Worm (Caenorhabditis elegans) whole organism, L1 larva: ENCODE data around the gene eral-1.
A peak's percentile ranks its signal among the peaks of the same experiment; 100 is the strongest.

Experiments
- C16A3.4 ChIP-seq: fragments of 150-350 bp; optimal IDR thresholded peaks from 2 replicates; lab custom pipeline; 2014; ENCODE audit warnings: missing biosample characterization, missing genetic modification characterization
- aha-1 ChIP-seq: fragments of 150-350 bp; optimal IDR thresholded peaks from 2 replicates; lab custom pipeline; 2014; ENCODE audit warnings: missing biosample characterization, missing genetic modification characterization
- alr-1 ChIP-seq: fragments of 200-800 bp; sonication (Bioruptor generic); optimal IDR thresholded peaks from 2 replicates; lab custom pipeline; 2018; ENCODE audit warnings: borderline replicate concordance, mild to moderate bottlenecking, missing genetic modification characterization, missing compliant biosample characterization
- aly-2 ChIP-seq: fragments of 150-350 bp; optimal IDR thresholded peaks from 2 replicates; lab custom pipeline; 2014; ENCODE audit warnings: missing biosample characterization, missing genetic modification characterization
- ceh-63 ChIP-seq: fragments of 200-800 bp; sonication (Bioruptor generic); optimal IDR thresholded peaks from 2 replicates; lab custom pipeline; 2018; ENCODE audit warnings: mild to moderate bottlenecking, missing genetic modification characterization, missing compliant biosample characterization
- ceh-8 ChIP-seq: fragments of 200-800 bp; sonication (Bioruptor generic); optimal IDR thresholded peaks from 2 replicates; lab custom pipeline; 2018; ENCODE audit warnings: mild to moderate bottlenecking, missing genetic modification characterization, moderate library complexity, missing compliant biosample characterization
- ceh-82 ChIP-seq, 3 experiments: fragments of 150-350 bp in 1 of 3; sonication (generic microtip) in 2 of 3; optimal IDR thresholded peaks; 2 replicates each; lab custom pipeline; 2014 to 2017; ENCODE audit warnings: missing biosample characterization in 3 of 3, missing genetic modification characterization in 3 of 3
- ceh-88 ChIP-seq: fragments of 200-800 bp; sonication (Bioruptor generic); IDR thresholded peaks from 2 replicates; pipeline ENCODE4 v1.3.6; 2022; ENCODE audit warnings: missing genetic modification characterization, missing compliant biosample characterization
- ces-1 ChIP-seq: fragments of 150-350 bp; optimal IDR thresholded peaks from 2 replicates; lab custom pipeline; 2014; ENCODE audit warnings: missing biosample characterization, missing genetic modification reagents, missing genetic modification characterization
- dsc-1 ChIP-seq: sonication (generic microtip); optimal IDR thresholded peaks from 2 replicates; lab custom pipeline; 2016; ENCODE audit warnings: mild to moderate bottlenecking, missing genetic modification characterization, missing compliant biosample characterization
- efl-3 ChIP-seq: fragments of 200-800 bp; sonication (Bioruptor generic); optimal IDR thresholded peaks from 2 replicates; lab custom pipeline; 2018; ENCODE audit warnings: mild to moderate bottlenecking, missing genetic modification characterization, missing compliant biosample characterization
- egl-27 ChIP-seq, 2 experiments: fragments of 150-350 bp in 1 of 2; sonication (generic microtip); optimal IDR thresholded peaks; 3 replicates each; lab custom pipeline; 2017 to 2018; ENCODE audit warnings: missing biosample characterization in 2 of 2, missing genetic modification characterization in 2 of 2, missing genetic modification reagents in 2 of 2
- elt-2 ChIP-seq: sonication (generic microtip); optimal IDR thresholded peaks from 2 replicates; lab custom pipeline; 2016; ENCODE audit warnings: missing genetic modification characterization, mild to moderate bottlenecking, inconsistent platforms, missing compliant biosample characterization, missing genetic modification reagents
- fkh-4 ChIP-seq: sonication (generic microtip); optimal IDR thresholded peaks from 2 replicates; lab custom pipeline; 2016; ENCODE audit warnings: missing compliant biosample characterization, missing genetic modification characterization, borderline replicate concordance
- fkh-8 ChIP-seq: sonication (generic microtip); optimal IDR thresholded peaks from 2 replicates; lab custom pipeline; 2016; ENCODE audit warnings: mild to moderate bottlenecking, missing genetic modification characterization, missing compliant biosample characterization
- fos-1 ChIP-seq: fragments of 150-350 bp; optimal IDR thresholded peaks from 2 replicates; lab custom pipeline; 2014; ENCODE audit warnings: missing biosample characterization, missing genetic modification characterization
- hlh-4 ChIP-seq: sonication (generic microtip); optimal IDR thresholded peaks from 2 replicates; lab custom pipeline; 2016; ENCODE audit warnings: mild to moderate bottlenecking, missing genetic modification characterization, missing compliant biosample characterization
- hpl-2 ChIP-seq: fragments of 150-350 bp; optimal IDR thresholded peaks from 2 replicates; lab custom pipeline; 2014; ENCODE audit warnings: missing biosample characterization, missing genetic modification reagents, missing genetic modification characterization
- irx-1 ChIP-seq: sonication (generic microtip); optimal IDR thresholded peaks from 2 replicates; lab custom pipeline; 2016; ENCODE audit warnings: missing genetic modification characterization, missing compliant biosample characterization
- isw-1 ChIP-seq: fragments of 200-800 bp; sonication (Bioruptor generic); IDR thresholded peaks from 2 replicates; pipeline ENCODE4 v1.3.6; 2022; ENCODE audit warnings: missing genetic modification characterization, missing compliant biosample characterization
- jun-1 ChIP-seq: fragments of 150-350 bp; optimal IDR thresholded peaks from 2 replicates; lab custom pipeline; 2014; ENCODE audit warnings: missing biosample characterization, missing genetic modification reagents, missing genetic modification characterization
- lin-14 ChIP-seq: fragments of 200-800 bp; sonication (Bioruptor generic); optimal IDR thresholded peaks from 2 replicates; lab custom pipeline; 2018; ENCODE audit warnings: mild to moderate bottlenecking, missing genetic modification characterization, moderate library complexity, missing compliant biosample characterization
- lin-15B ChIP-seq: fragments of 150-350 bp; sonication (generic microtip); optimal IDR thresholded peaks from 3 replicates; lab custom pipeline; 2014; ENCODE audit warnings: missing biosample characterization, missing genetic modification characterization
- lin-35 ChIP-seq, 2 experiments: fragments of 150-350 bp; optimal IDR thresholded peaks; 2 replicates each; lab custom pipeline; 2014; ENCODE audit warnings: missing biosample characterization in 2 of 2, missing genetic modification characterization in 2 of 2, missing genetic modification reagents in 2 of 2
- lin-39 ChIP-seq: fragments of 150-350 bp; optimal IDR thresholded peaks from 2 replicates; lab custom pipeline; 2014; ENCODE audit warnings: missing biosample characterization, missing genetic modification reagents, missing genetic modification characterization
- lir-3 ChIP-seq: sonication (generic microtip); optimal IDR thresholded peaks from 2 replicates; lab custom pipeline; 2016; ENCODE audit warnings: mild to moderate bottlenecking, missing genetic modification characterization, moderate library complexity, missing compliant biosample characterization; ENCODE audit not compliant: poor library complexity
- lsy-2 ChIP-seq, 2 experiments: fragments of 150-350 bp; optimal IDR thresholded peaks; 2 replicates each; lab custom pipeline; 2014; ENCODE audit warnings: missing biosample characterization in 2 of 2, missing genetic modification characterization in 2 of 2
- mab-9 ChIP-seq: fragments of 200-800 bp; sonication (Bioruptor generic); IDR thresholded peaks from 2 replicates; pipeline ENCODE4 v1.3.6; 2022; ENCODE audit warnings: missing genetic modification reagents, missing genetic modification characterization, missing compliant biosample characterization
- mdl-1 ChIP-seq, 2 experiments: fragments of 150-350 bp; optimal IDR thresholded peaks; 2 replicates each; lab custom pipeline; 2014 to 2017; ENCODE audit warnings: missing biosample characterization in 2 of 2, missing genetic modification characterization in 2 of 2, inconsistent platforms in 1 of 2
- mef-2 ChIP-seq: fragments of 150-350 bp; optimal IDR thresholded peaks from 2 replicates; lab custom pipeline; 2014; ENCODE audit warnings: missing biosample characterization, missing genetic modification characterization
- nhr-11 ChIP-seq: fragments of 150-350 bp; optimal IDR thresholded peaks from 2 replicates; lab custom pipeline; 2014; ENCODE audit warnings: missing biosample characterization, missing genetic modification characterization
- nhr-20 ChIP-seq: sonication (generic microtip); optimal IDR thresholded peaks from 2 replicates; lab custom pipeline; 2016; ENCODE audit warnings: mild to moderate bottlenecking, missing genetic modification characterization, missing compliant biosample characterization
- nhr-237 ChIP-seq: fragments of 150-350 bp; optimal IDR thresholded peaks from 2 replicates; lab custom pipeline; 2014; ENCODE audit warnings: missing biosample characterization, missing genetic modification characterization
- nhr-28 ChIP-seq: fragments of 150-350 bp; optimal IDR thresholded peaks from 2 replicates; lab custom pipeline; 2014; ENCODE audit warnings: missing biosample characterization, missing genetic modification characterization
- nhr-76 ChIP-seq: sonication (generic microtip); optimal IDR thresholded peaks from 2 replicates; lab custom pipeline; 2017; ENCODE audit warnings: missing biosample characterization, missing genetic modification characterization
- nhr-77 ChIP-seq: fragments of 150-350 bp; optimal IDR thresholded peaks from 2 replicates; lab custom pipeline; 2014; ENCODE audit warnings: missing biosample characterization, missing genetic modification characterization
- nhr-85 ChIP-seq: sonication (generic microtip); peaks from one replicate; lab custom pipeline; 2016; ENCODE audit warnings: missing genetic modification characterization, inconsistent platforms, missing compliant biosample characterization
- nhr-90 ChIP-seq: sonication (generic microtip); optimal IDR thresholded peaks from 2 replicates; lab custom pipeline; 2016; ENCODE audit warnings: mild to moderate bottlenecking, missing genetic modification characterization, missing compliant biosample characterization; ENCODE audit not compliant: poor library complexity
- pag-3 ChIP-seq: sonication (generic microtip); optimal IDR thresholded peaks from 2 replicates; lab custom pipeline; 2017; ENCODE audit warnings: missing genetic modification characterization, mild to moderate bottlenecking, missing compliant biosample characterization, antibody characterized with exemption, borderline replicate concordance; ENCODE audit not compliant: insufficient read depth
- pax-3 ChIP-seq: fragments of 200-800 bp; sonication (Bioruptor generic); optimal IDR thresholded peaks from 2 replicates; lab custom pipeline; 2018; ENCODE audit warnings: mild to moderate bottlenecking, missing genetic modification characterization, moderate library complexity, missing compliant biosample characterization
- skn-1 ChIP-seq: fragments of 150-350 bp; optimal IDR thresholded peaks from 2 replicates; lab custom pipeline; 2014; ENCODE audit warnings: missing biosample characterization, missing genetic modification characterization
- snpc-4 ChIP-seq: fragments of 150-350 bp; optimal IDR thresholded peaks from 2 replicates; lab custom pipeline; 2014; ENCODE audit warnings: missing biosample characterization, missing genetic modification characterization
- sox-4 ChIP-seq: sonication (generic microtip); optimal IDR thresholded peaks from 2 replicates; lab custom pipeline; 2016; ENCODE audit warnings: missing genetic modification characterization, missing compliant biosample characterization
- sptf-1 ChIP-seq: fragments of 150-350 bp; optimal IDR thresholded peaks from 2 replicates; lab custom pipeline; 2014; ENCODE audit warnings: missing biosample characterization, missing genetic modification characterization
- swsn-7 ChIP-seq: sonication (generic microtip); optimal IDR thresholded peaks from 2 replicates; lab custom pipeline; 2016; ENCODE audit warnings: missing genetic modification characterization, missing compliant biosample characterization
- unc-130 ChIP-seq: fragments of 150-350 bp; optimal IDR thresholded peaks from 2 replicates; lab custom pipeline; 2017; ENCODE audit warnings: missing biosample characterization, missing genetic modification characterization, inconsistent platforms
- unc-62 ChIP-seq: fragments of 150-350 bp; optimal IDR thresholded peaks from 2 replicates; lab custom pipeline; 2014; ENCODE audit warnings: missing biosample characterization, missing genetic modification reagents, missing genetic modification characterization
- unc-86 ChIP-seq: sonication (generic microtip); optimal IDR thresholded peaks from 2 replicates; lab custom pipeline; 2016; ENCODE audit warnings: missing genetic modification characterization, missing compliant biosample characterization
- unc-98 ChIP-seq: fragments of 200-800 bp; sonication (Bioruptor generic); IDR thresholded peaks from 2 replicates; pipeline ENCODE4 v1.3.6; 2022; ENCODE audit warnings: missing genetic modification characterization, missing compliant biosample characterization
- zag-1 ChIP-seq: fragments of 150-350 bp; optimal IDR thresholded peaks from 2 replicates; lab custom pipeline; 2014; ENCODE audit warnings: missing biosample characterization, missing genetic modification characterization
- zip-4 ChIP-seq: fragments of 200-800 bp; sonication (Bioruptor generic); optimal IDR thresholded peaks from 2 replicates; lab custom pipeline; 2018; ENCODE audit warnings: mild to moderate bottlenecking, missing genetic modification characterization, moderate library complexity, missing compliant biosample characterization
- ztf-11 ChIP-seq, 2 experiments: sonication (generic microtip); optimal IDR thresholded peaks; 2 replicates each; lab custom pipeline; 2016 to 2017; ENCODE audit warnings: missing genetic modification characterization in 2 of 2, missing biosample characterization in 1 of 2, missing compliant biosample characterization in 1 of 2
- ztf-4 ChIP-seq: fragments of 150-350 bp; optimal IDR thresholded peaks from 2 replicates; lab custom pipeline; 2014; ENCODE audit warnings: missing biosample characterization, missing genetic modification characterization

eral-1 gene

DNA sequence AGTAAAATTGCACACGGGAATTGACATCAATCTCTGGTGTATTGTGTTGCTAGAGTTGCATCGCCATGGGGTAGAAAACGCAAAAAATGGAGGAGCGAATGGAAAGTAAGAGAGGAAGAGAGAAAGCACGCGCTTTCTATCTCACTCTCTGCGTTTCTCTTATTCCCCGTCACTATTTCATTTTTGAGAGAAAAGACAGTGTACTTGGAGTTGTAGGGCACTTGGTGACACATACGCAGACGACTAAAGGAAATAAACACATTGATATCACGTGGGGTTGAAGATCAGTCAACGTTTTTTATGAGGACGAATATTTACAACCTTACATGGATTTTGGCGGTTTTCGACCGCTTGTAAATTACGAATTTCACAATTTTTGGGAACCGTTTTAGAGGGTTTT lies 13.9 kb upstream of the eral-1 start (continued):
- TF ChIP-seq swsn-7 (tag; lab: Kevin White, UChicago) (peak; percentile 94), unc-98 (GFP tag; lab: Robert Waterston, UW) (0 out of 2 replicates have a peak, but pooled peaks have one; percentile 43), nhr-11 (peak; percentile 99), skn-1 (tag; lab: Kevin White, UChicago) (peak; percentile 94), egl-27 (tag; optimal IDR thresholded peaks at IDR 0.05; lab: Kevin White, UChicago) (peak; percentile 91 to 94), mef-2 (peak; percentile 74), nhr-76 (tag; lab: Kevin White, UChicago) (no peak), sox-4 (tag; lab: Kevin White, UChicago) (peak; percentile 72), hlh-4 (tag; lab: Kevin White, UChicago) (no peak), nhr-77 (tag; lab: Kevin White, UChicago) (peak; percentile 88), ztf-4 (peak; percentile 91), aly-2 (no peak), fkh-4 (tag; lab: Kevin White, UChicago) (no peak), C16A3.4 (tag; lab: Kevin White, UChicago) (peak; percentile 97), alr-1 (no peak), zip-4 (GFP tag; lab: Kevin White, UChicago) (peak; percentile 74), isw-1 (peak; percentile 79), ceh-88 (GFP tag; lab: Robert Waterston, UW) (peak; percentile 79), irx-1 (peak; percentile 93), efl-3 (no peak), lsy-2 (tag; optimal IDR thresholded peaks at IDR 0.05; lab: Kevin White, UChicago) (peak; percentile 90 to 96), jun-1 (tag; lab: Kevin White, UChicago) (peak; percentile 95), nhr-28 (tag; lab: Kevin White, UChicago) (peak; percentile 9), zag-1 (peak; percentile 69), sptf-1 (tag; lab: Kevin White, UChicago) (no peak), fos-1 (tag; lab: Kevin White, UChicago) (peak; percentile 92), fkh-8 (tag; lab: Kevin White, UChicago) (peak; percentile 95), pag-3 (no peak), lin-14 (GFP tag; lab: Kevin White, UChicago) (peak; percentile 99), nhr-90 (tag; lab: Kevin White, UChicago) (peak; percentile 95), lin-35 (GFP tag; optimal IDR thresholded peaks at IDR 0.05; lab: Kevin White, UChicago) (peak; percentile 81 to 91), nhr-85 (peak; percentile 100), aha-1 (tag; lab: Kevin White, UChicago) (no peak), unc-62 (GFP tag; lab: Kevin White, UChicago) (no peak), ceh-8 (GFP tag; lab: Kevin White, UChicago) (peak; percentile 41), ceh-82 (tag; optimal IDR thresholded peaks at IDR 0.05; lab: Kevin White, UChicago) (peak; percentile 68 to 91 (median 88)), unc-130 (peak; percentile 82), ces-1 (no peak), lin-39 (tag; lab: Kevin White, UChicago) (peak; percentile 81), unc-86 (peak; percentile 76), nhr-20 (tag; lab: Kevin White, UChicago) (peak; percentile 100), pax-3 (tag; lab: Kevin White, UChicago) (peak; percentile 85), dsc-1 (peak; percentile 74), lin-15B (tag; lab: Kevin White, UChicago) (peak; percentile 38), snpc-4 (tag; lab: Kevin White, UChicago) (peak; percentile 74), ztf-11 (tag; optimal IDR thresholded peaks at IDR 0.05; lab: Kevin White, UChicago) (no peak), hpl-2 (GFP tag; lab: Kevin White, UChicago) (peak; percentile 71), mdl-1 (tag; optimal IDR thresholded peaks at IDR 0.05; lab: Kevin White, UChicago) (peak; percentile 95 to 100), ceh-63 (GFP tag; lab: Kevin White, UChicago) (peak; percentile 29), nhr-237 (peak; percentile 84), elt-2 (peak; percentile 84), mab-9 (GFP tag; lab: Robert Waterston, UW) (peak; percentile 71), lir-3 (peak; percentile 89)
